Fruit fly (Drosophila melanogaster) whole organism, embryonic: ENCODE results near the gene lark.

Experiments used
- Adf1 ChIP-seq: fragments of 200-800 bp; sonication (Bioruptor generic); IDR thresholded peaks from 2 replicates; pipeline ENCODE4 v1.3.6; 2022; ENCODE audit warnings: missing biosample characterization, missing genetic modification characterization
- CG11085 ChIP-seq: fragments of 200-800 bp; sonication (Bioruptor generic); IDR thresholded peaks from 2 replicates; pipeline ENCODE4 v1.3.6; 2022; ENCODE audit warnings: missing biosample characterization, missing genetic modification characterization
- CG12391 ChIP-seq: fragments of 200-800 bp; sonication (Bioruptor generic); optimal IDR thresholded peaks from 3 replicates; lab custom pipeline; 2018; ENCODE audit warnings: missing biosample characterization, mild to moderate bottlenecking, missing genetic modification characterization, moderate library complexity
- CG18011 ChIP-seq: fragments of 200-800 bp; sonication (Bioruptor generic); optimal IDR thresholded peaks from 2 replicates; lab custom pipeline; 2017; ENCODE audit warnings: missing biosample characterization, missing genetic modification characterization, mild to moderate bottlenecking, moderate library complexity, missing genotype
- CG18262 ChIP-seq: fragments of 200-800 bp; optimal IDR thresholded peaks from 3 replicates; lab custom pipeline; 2019; ENCODE audit warnings: missing biosample characterization, mild to moderate bottlenecking, missing genetic modification characterization, moderate library complexity
- CG32532 ChIP-seq: fragments of 200-800 bp; sonication (Bioruptor generic); IDR thresholded peaks from 2 replicates; pipeline ENCODE4 v1.3.6; 2022; ENCODE audit warnings: missing biosample characterization, missing genetic modification characterization
- CG34224 ChIP-seq: fragments of 200-800 bp; sonication (Bioruptor generic); IDR thresholded peaks from 3 replicates; pipeline ENCODE4 v1.3.6; 2022; ENCODE audit warnings: missing biosample characterization, missing genetic modification characterization; ENCODE audit not compliant: partially characterized antibody
- CG4854 ChIP-seq: fragments of 200-800 bp; sonication (Bioruptor generic); optimal IDR thresholded peaks from 2 replicates; lab custom pipeline; 2016; ENCODE audit warnings: missing biosample characterization, missing genetic modification characterization, inconsistent platforms
- CG6813 ChIP-seq: fragments of 200-800 bp; sonication (Bioruptor generic); optimal IDR thresholded peaks from 2 replicates; lab custom pipeline; 2017; ENCODE audit warnings: missing biosample characterization, missing genetic modification characterization, mild to moderate bottlenecking, moderate library complexity, missing genetic modification reagents
- CG7556 ChIP-seq: fragments of 200-800 bp; sonication (Bioruptor generic); optimal IDR thresholded peaks from 2 replicates; lab custom pipeline; 2017; ENCODE audit warnings: missing biosample characterization, mild to moderate bottlenecking, missing genetic modification characterization
- CG7839 ChIP-seq: fragments of 200-800 bp; sonication (Bioruptor generic); optimal IDR thresholded peaks from 3 replicates; lab custom pipeline; 2018; ENCODE audit warnings: missing biosample characterization, mild to moderate bottlenecking, missing genetic modification characterization, moderate library complexity
- CG8290 ChIP-seq, 3 experiments: fragments of 200-800 bp; sonication (Bioruptor generic); optimal IDR thresholded peaks; 2 replicates each; lab custom pipeline; 2016 to 2019; ENCODE audit warnings: missing biosample characterization in 3 of 3, missing genetic modification characterization in 3 of 3, mild to moderate bottlenecking in 2 of 3, moderate library complexity in 1 of 3
- CG9437 ChIP-seq: fragments of 200-800 bp; sonication (Bioruptor generic); optimal IDR thresholded peaks from 2 replicates; lab custom pipeline; 2018; ENCODE audit warnings: missing biosample characterization, mild to moderate bottlenecking, missing genetic modification characterization
- Dip2 ChIP-seq: fragments of 200-800 bp; sonication (Bioruptor generic); IDR thresholded peaks from 2 replicates; pipeline ENCODE4 v1.3.6; 2022; ENCODE audit warnings: missing biosample characterization, missing genetic modification characterization
- Fer1 ChIP-seq: fragments of 200-800 bp; sonication (Bioruptor generic); optimal IDR thresholded peaks from 2 replicates; lab custom pipeline; 2017; ENCODE audit warnings: missing biosample characterization, mild to moderate bottlenecking, missing genetic modification characterization
- Fer2 ChIP-seq: fragments of 200-800 bp; sonication (Bioruptor generic); optimal IDR thresholded peaks from 2 replicates; lab custom pipeline; 2018; ENCODE audit warnings: missing biosample characterization, mild to moderate bottlenecking, missing genetic modification characterization, moderate library complexity
- Hsf ChIP-seq: fragments of 200-800 bp; sonication (Bioruptor generic); optimal IDR thresholded peaks from 3 replicates; lab custom pipeline; 2016; ENCODE audit warnings: missing biosample characterization, missing genetic modification characterization
- Max ChIP-seq: fragments of 200-800 bp; sonication (Bioruptor generic); optimal IDR thresholded peaks from 2 replicates; lab custom pipeline; 2016; ENCODE audit warnings: missing biosample characterization, mild to moderate bottlenecking, missing genetic modification characterization
- Nf-YA ChIP-seq: fragments of 200-800 bp; sonication (Bioruptor generic); IDR thresholded peaks from 2 replicates; pipeline ENCODE4 v1.3.6; 2022; ENCODE audit warnings: missing biosample characterization, missing genetic modification characterization
- Opbp ChIP-seq: fragments of 200-800 bp; sonication (Bioruptor generic); IDR thresholded peaks from 3 replicates; pipeline ENCODE4 v1.3.6; 2022; ENCODE audit warnings: missing biosample characterization, missing genetic modification characterization; ENCODE audit not compliant: partially characterized antibody
- Optix ChIP-seq: fragments of 200-800 bp; sonication (Bioruptor generic); IDR thresholded peaks from 3 replicates; pipeline ENCODE4 v1.3.6; 2022; ENCODE audit warnings: missing biosample characterization, missing genetic modification characterization
- Ravus ChIP-seq: fragments of 200-800 bp; sonication (Bioruptor generic); IDR thresholded peaks from 2 replicates; pipeline ENCODE4 v1.3.6; 2022; ENCODE audit warnings: missing biosample characterization, missing genetic modification characterization
- Vsx1 ChIP-seq: fragments of 200-800 bp; sonication (Bioruptor generic); optimal IDR thresholded peaks from 2 replicates; lab custom pipeline; 2017; ENCODE audit warnings: missing biosample characterization, mild to moderate bottlenecking, missing genetic modification characterization, missing genetic modification reagents
- aop ChIP-seq: fragments of 200-800 bp; sonication (Bioruptor generic); IDR thresholded peaks from 2 replicates; pipeline ENCODE4 v1.3.6; 2022; ENCODE audit warnings: missing biosample characterization, missing genetic modification characterization
- ase ChIP-seq: fragments of 200-800 bp; sonication (Bioruptor generic); IDR thresholded peaks from 3 replicates; pipeline ENCODE4 v1.3.6; 2022; ENCODE audit warnings: missing biosample characterization, missing genetic modification characterization
- bbx ChIP-seq: fragments of 200-800 bp; sonication (Bioruptor generic); IDR thresholded peaks from 2 replicates; pipeline ENCODE4 v1.3.6; 2022; ENCODE audit warnings: missing biosample characterization, missing genetic modification characterization; ENCODE audit not compliant: partially characterized antibody
- bsh ChIP-seq, 2 experiments: fragments of 200-800 bp; sonication (Bioruptor generic); optimal IDR thresholded peaks; 2 replicates each; lab custom pipeline; 2017 to 2018; ENCODE audit warnings: mild to moderate bottlenecking in 2 of 2, missing biosample characterization in 2 of 2, missing genetic modification characterization in 2 of 2, moderate library complexity in 1 of 2
- corto ChIP-seq: fragments of 200-800 bp; sonication (Bioruptor generic); optimal IDR thresholded peaks from 2 replicates; lab custom pipeline; 2016; ENCODE audit warnings: missing biosample characterization, mild to moderate bottlenecking, missing genetic modification characterization, moderate library complexity
- dmrt11E ChIP-seq: fragments of 200-800 bp; sonication (Bioruptor generic); optimal IDR thresholded peaks from 3 replicates; lab custom pipeline; 2018; ENCODE audit warnings: missing biosample characterization, mild to moderate bottlenecking, missing genetic modification characterization, moderate library complexity
- ewg ChIP-seq: fragments of 200-800 bp; sonication (Bioruptor generic); optimal IDR thresholded peaks from 3 replicates; lab custom pipeline; 2017; ENCODE audit warnings: mild to moderate bottlenecking, missing biosample characterization, missing genetic modification reagents, missing genetic modification characterization
- fd3F ChIP-seq: fragments of 200-800 bp; sonication (Bioruptor generic); optimal IDR thresholded peaks from 2 replicates; lab custom pipeline; 2018; ENCODE audit warnings: missing biosample characterization, mild to moderate bottlenecking, missing genetic modification characterization, moderate library complexity
- ftz-f1 ChIP-seq: fragments of 200-800 bp; sonication (Bioruptor generic); optimal IDR thresholded peaks from 2 replicates; lab custom pipeline; 2016; ENCODE audit warnings: missing biosample characterization, missing genetic modification characterization
- gcm ChIP-seq: fragments of 200-800 bp; sonication (Bioruptor generic); optimal IDR thresholded peaks from 2 replicates; lab custom pipeline; 2019; ENCODE audit warnings: missing biosample characterization, mild to moderate bottlenecking, missing genetic modification characterization, moderate library complexity
- gt ChIP-seq: fragments of 200-800 bp; sonication (Bioruptor generic); IDR thresholded peaks from 2 replicates; pipeline ENCODE4 v1.3.6; 2022; ENCODE audit warnings: missing biosample characterization, missing genetic modification characterization
- ind ChIP-seq: fragments of 200-800 bp; sonication (Bioruptor generic); optimal IDR thresholded peaks from 3 replicates; lab custom pipeline; 2016; ENCODE audit warnings: missing biosample characterization, missing genetic modification characterization
- nerfin-2 ChIP-seq: fragments of 200-800 bp; sonication (Bioruptor generic); IDR thresholded peaks from 2 replicates; pipeline ENCODE4 v1.3.6; 2022; ENCODE audit warnings: missing biosample characterization, missing genetic modification characterization; ENCODE audit not compliant: partially characterized antibody
- oc ChIP-seq: fragments of 200-800 bp; sonication (Bioruptor generic); optimal IDR thresholded peaks from 2 replicates; lab custom pipeline; 2018; ENCODE audit warnings: missing biosample characterization, mild to moderate bottlenecking, missing genetic modification characterization, moderate library complexity
- onecut ChIP-seq: fragments of 200-800 bp; sonication (Bioruptor generic); IDR thresholded peaks from 2 replicates; pipeline ENCODE4 v1.3.6; 2022; ENCODE audit warnings: missing biosample characterization, missing genetic modification characterization
- pan ChIP-seq, 4 experiments: fragments of >200 bp in 3 of 4; fragments of 200-800 bp in 1 of 4; sonication (Bioruptor generic) in 1 of 4; optimal IDR thresholded peaks in 3 of 4; IDR thresholded peaks in 1 of 4; 2 replicates each; pipeline versions ENCODE4 v1.3.6 to Lab custom; 2017 to 2022; ENCODE audit warnings: missing biosample characterization in 2 of 4, missing genetic modification characterization in 2 of 4, mixed read lengths in 1 of 4
- pfk ChIP-seq: fragments of 200-800 bp; sonication (Bioruptor generic); optimal IDR thresholded peaks from 2 replicates; lab custom pipeline; 2018; ENCODE audit warnings: missing biosample characterization, mild to moderate bottlenecking, missing genetic modification characterization, moderate library complexity
- pros ChIP-seq: fragments of 200-800 bp; sonication (Bioruptor generic); optimal IDR thresholded peaks from 3 replicates; lab custom pipeline; 2019; ENCODE audit warnings: missing biosample characterization, mild to moderate bottlenecking, missing genetic modification characterization, moderate library complexity
- pzg ChIP-seq: fragments of 200-800 bp; sonication (Bioruptor generic); optimal IDR thresholded peaks from 3 replicates; lab custom pipeline; 2018; ENCODE audit warnings: missing biosample characterization, mild to moderate bottlenecking, missing genetic modification characterization, moderate library complexity
- tup ChIP-seq: fragments of 200-800 bp; sonication (Bioruptor generic); optimal IDR thresholded peaks from 2 replicates; lab custom pipeline; 2016; ENCODE audit warnings: missing biosample characterization, mild to moderate bottlenecking, missing genetic modification characterization, moderate library complexity
- vfl ChIP-seq: fragments of 200-800 bp; sonication (Bioruptor generic); optimal IDR thresholded peaks from 2 replicates; lab custom pipeline; 2016; ENCODE audit warnings: missing biosample characterization, missing genetic modification characterization
- vvl ChIP-seq: fragments of 200-800 bp; sonication (Bioruptor generic); IDR thresholded peaks from 2 replicates; pipeline ENCODE4 v1.3.6; 2022; ENCODE audit warnings: missing biosample characterization, missing genetic modification characterization
- zen2 ChIP-seq: fragments of 200-800 bp; sonication (Bioruptor generic); IDR thresholded peaks from 3 replicates; pipeline ENCODE4 v1.3.6; 2022; ENCODE audit warnings: missing biosample characterization, missing genetic modification characterization; ENCODE audit not compliant: partially characterized antibody

The lark gene

DNA sequence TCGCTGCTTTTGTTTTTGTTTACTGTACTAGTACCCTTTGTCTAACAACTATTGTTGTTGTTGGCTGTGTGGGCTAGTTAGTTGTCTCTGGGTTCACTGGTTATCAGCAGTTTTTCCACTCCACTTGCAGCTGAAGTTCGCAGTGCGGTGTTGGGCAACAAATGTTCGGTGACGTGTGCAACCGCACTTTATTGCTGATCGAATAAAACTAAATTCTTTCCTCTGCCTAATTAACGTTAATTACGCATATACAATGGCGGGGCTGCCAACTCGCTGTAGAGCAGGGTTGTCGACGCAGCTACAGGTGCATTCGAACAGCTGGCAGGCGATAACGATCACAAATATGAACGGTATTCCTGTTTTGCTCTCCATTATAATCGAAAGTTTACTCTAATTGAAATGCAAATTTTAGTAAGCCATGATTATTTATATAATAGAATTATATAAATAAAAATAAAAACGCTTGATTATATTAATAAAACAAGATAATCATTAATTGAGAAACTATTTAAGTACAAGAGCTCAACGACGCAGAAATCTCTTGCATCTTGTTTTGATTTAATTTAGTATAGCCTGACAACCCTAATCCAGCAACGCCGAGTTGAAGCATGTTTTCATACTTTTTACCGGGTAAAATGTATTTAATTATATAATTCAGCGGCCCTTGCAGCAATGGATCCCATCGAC lies 10.4 kb upstream of the lark start, which contains the start of the genes mrva, CG42307 and mus312 (continued):
- TF ChIP-seq corto (GFP tag; lab: Kevin White, UChicago) (no peak), vfl (peak; percentile 41), tup (GFP tag; lab: Kevin White, UChicago) (peak; percentile 42), CG8290 (GFP tag; optimal IDR thresholded peaks at IDR 0.05; lab: Kevin White, UChicago) (peak; percentile 66), CG8290 (tag; optimal IDR thresholded peaks at IDR 0.05; lab: Kevin White, UChicago) (no peak), Opbp (peak; percentile 38; the same call in 1 of the 3 replicates), CG7839 (no peak), Hsf (GFP tag; lab: Kevin White, UChicago) (peak; percentile 60), ftz-f1 (no peak), ewg (GFP tag; lab: Kevin White, UChicago) (peak; percentile 77), pros (GFP tag; lab: Kevin White, UChicago) (peak; percentile 33), onecut (GFP tag; lab: Robert Waterston, UW) (peak; percentile 48), nerfin-2 (GFP tag; lab: Robert Waterston, UW) (no peak), pfk (GFP tag; lab: Kevin White, UChicago) (peak; percentile 5), fd3F (GFP tag; lab: Kevin White, UChicago) (peak; percentile 93), Fer2 (tag; lab: Kevin White, UChicago) (peak; percentile 76), vvl (peak; percentile 92), CG18262 (tag; lab: Kevin White, UChicago) (peak; percentile 92), CG4854 (no peak), bbx (GFP tag; lab: Robert Waterston, UW) (peak; percentile 55; the same call in 1 of the 2 replicates), Dip2 (GFP tag; lab: Robert Waterston, UW) (no peak), CG7556 (peak; percentile 89), Fer1 (GFP tag; lab: Kevin White, UChicago) (peak; percentile 89), oc (tag; lab: Kevin White, UChicago) (peak; percentile 84), Vsx1 (GFP tag; lab: Kevin White, UChicago) (peak; percentile 98), CG32532 (GFP tag; lab: Robert Waterston, UW) (peak; percentile 91), Adf1 (peak; percentile 49), CG18011 (peak; percentile 57), gt (peak; percentile 65), Optix (GFP tag; lab: Robert Waterston, UW) (0 out of 3 replicates have a peak, but pooled peaks have one; percentile 34), gcm (GFP tag; lab: Kevin White, UChicago) (peak; percentile 93), ase (GFP tag; lab: Robert Waterston, UW) (peak; percentile 64; the same call in 2 of the 3 replicates), CG34224 (no peak), ind (peak; percentile 86), Nf-YA (GFP tag; lab: Robert Waterston, UW) (peak; percentile 46; the same call in 1 of the 2 replicates), CG11085 (GFP tag; lab: Robert Waterston, UW) (peak; percentile 71), zen2 (GFP tag; lab: Robert Waterston, UW) (no peak), dmrt11E (tag; lab: Kevin White, UChicago) (peak; percentile 91), CG6813 (GFP tag; lab: Kevin White, UChicago) (peak; percentile 85), pan (optimal IDR thresholded peaks at IDR 0.05; lab: Kevin White, UChicago) (no peak), pan (GFP tag; optimal IDR thresholded peaks at IDR 0.05 in 1 of 2, IDR thresholded peaks at IDR 0.05 in 1 of 2) (peak in 1 of 2 experiments; percentile 87), CG12391 (peak; percentile 97), pzg (peak; percentile 76), bsh (GFP tag; optimal IDR thresholded peaks at IDR 0.05; lab: Kevin White, UChicago) (peak in 1 of 2 experiments; percentile 92), Max (GFP tag; lab: Kevin White, UChicago) (peak; percentile 71), CG9437 (GFP tag; lab: Kevin White, UChicago) (peak; percentile 83), Ravus (peak; percentile 38; the same call in 1 of the 2 replicates), aop (GFP tag; lab: Robert Waterston, UW) (no peak)
